Fruit fly (Drosophila melanogaster) whole organism, pupa: ENCODE measurements around the gene CG45075.

Experiments
- CG10348 ChIP-seq: fragments of 200-800 bp; sonication (Bioruptor generic); IDR thresholded peaks from 2 replicates; pipeline ENCODE4 v1.3.6; 2022; ENCODE audit warnings: missing biosample characterization, missing genetic modification characterization
- CG12605 ChIP-seq: fragments of 200-800 bp; sonication (Bioruptor generic); IDR thresholded peaks from 2 replicates; pipeline ENCODE4 v1.3.6; 2022; ENCODE audit warnings: missing biosample characterization, missing genetic modification characterization
- CG13204 ChIP-seq: fragments of 200-800 bp; sonication (Bioruptor generic); optimal IDR thresholded peaks from 2 replicates; lab custom pipeline; 2018; ENCODE audit warnings: missing biosample characterization, mild to moderate bottlenecking, missing genetic modification characterization, moderate library complexity
- CG14655 ChIP-seq: fragments of 200-800 bp; sonication (Bioruptor generic); optimal IDR thresholded peaks from 3 replicates; lab custom pipeline; 2017; ENCODE audit warnings: mild to moderate bottlenecking, missing biosample characterization, missing genetic modification reagents, missing genetic modification characterization
- CG15710 ChIP-seq: fragments of 200-800 bp; sonication (Bioruptor generic); optimal IDR thresholded peaks from 2 replicates; lab custom pipeline; 2018; ENCODE audit warnings: missing biosample characterization, mild to moderate bottlenecking, missing genetic modification characterization, moderate library complexity
- CG17806 ChIP-seq: fragments of 200-800 bp; sonication (Bioruptor generic); optimal IDR thresholded peaks from 2 replicates; lab custom pipeline; 2018; ENCODE audit warnings: missing biosample characterization, mild to moderate bottlenecking, missing genetic modification characterization, moderate library complexity
- CG32121 ChIP-seq: fragments of 200-800 bp; sonication (Bioruptor generic); IDR thresholded peaks from 2 replicates; pipeline ENCODE4 v1.3.6; 2022; ENCODE audit warnings: missing biosample characterization, missing genetic modification characterization
- CG34367 ChIP-seq: fragments of 200-800 bp; sonication (Bioruptor generic); optimal IDR thresholded peaks from 2 replicates; lab custom pipeline; 2018; ENCODE audit warnings: missing biosample characterization, mild to moderate bottlenecking, missing genetic modification characterization
- CG4496 ChIP-seq: fragments of 200-800 bp; sonication (Bioruptor generic); IDR thresholded peaks from 3 replicates; pipeline ENCODE4 v1.3.6; 2022; ENCODE audit warnings: missing biosample characterization, missing genetic modification characterization
- CG8159 ChIP-seq: fragments of 200-800 bp; sonication (Bioruptor generic); optimal IDR thresholded peaks from 3 replicates; lab custom pipeline; 2018; ENCODE audit warnings: missing biosample characterization, mild to moderate bottlenecking, missing genetic modification characterization, moderate library complexity
- CG8301 ChIP-seq: fragments of 200-800 bp; sonication (Bioruptor generic); optimal IDR thresholded peaks from 2 replicates; lab custom pipeline; 2018; ENCODE audit warnings: missing biosample characterization, mild to moderate bottlenecking, missing genetic modification characterization
- CG9948 ChIP-seq: fragments of 200-800 bp; sonication (Bioruptor generic); optimal IDR thresholded peaks from 2 replicates; lab custom pipeline; 2018; ENCODE audit warnings: missing biosample characterization, mild to moderate bottlenecking, missing genetic modification characterization, moderate library complexity
- D1 ChIP-seq: fragments of 200-800 bp; sonication (Bioruptor generic); optimal IDR thresholded peaks from 2 replicates; lab custom pipeline; 2018; ENCODE audit warnings: missing biosample characterization, mild to moderate bottlenecking, missing genetic modification characterization, moderate library complexity
- EcR ChIP-seq: fragments of 200-800 bp; sonication (Bioruptor generic); optimal IDR thresholded peaks from 3 replicates; lab custom pipeline; 2019; ENCODE audit warnings: missing biosample characterization, missing genetic modification characterization, mild to moderate bottlenecking, moderate library complexity, missing genetic modification reagents
- Ets98B ChIP-seq: fragments of 200-800 bp; sonication (Bioruptor generic); IDR thresholded peaks from 2 replicates; pipeline ENCODE4 v1.3.6; 2022; ENCODE audit warnings: missing biosample characterization, missing genetic modification characterization
- Pif1A ChIP-seq: fragments of 200-800 bp; sonication (Bioruptor generic); optimal IDR thresholded peaks from 3 replicates; lab custom pipeline; 2016; ENCODE audit warnings: missing biosample characterization, missing genetic modification characterization
- Pif1B ChIP-seq: fragments of 200-800 bp; sonication (Bioruptor generic); optimal IDR thresholded peaks from 3 replicates; lab custom pipeline; 2016; ENCODE audit warnings: missing biosample characterization, missing genetic modification characterization
- Snoo ChIP-seq: fragments of 200-800 bp; sonication (Bioruptor generic); optimal IDR thresholded peaks from 3 replicates; lab custom pipeline; 2017; ENCODE audit warnings: missing biosample characterization, mild to moderate bottlenecking, missing genetic modification characterization, inconsistent platforms
- fd96Ca ChIP-seq: fragments of 200-800 bp; sonication (Bioruptor generic); IDR thresholded peaks from 3 replicates; pipeline ENCODE4 v1.3.6; 2022; ENCODE audit warnings: missing biosample characterization, missing genetic modification characterization
- gl ChIP-seq: fragments of 200-800 bp; sonication (Bioruptor generic); optimal IDR thresholded peaks from 2 replicates; lab custom pipeline; 2018; ENCODE audit warnings: missing biosample characterization, mild to moderate bottlenecking, missing genetic modification characterization
- rn ChIP-seq: fragments of 200-800 bp; sonication (Bioruptor generic); IDR thresholded peaks from 2 replicates; pipeline ENCODE4 v1.3.6; 2022; ENCODE audit warnings: missing biosample characterization, missing genetic modification characterization

Gene CG45075

dm6 chr2L:6062382-6063082 is 28.7 kb upstream of the CG45075 start, which contains the start of the genes ND-51 and CG13994:
Gene ND-51 (minus strand): TSS chr2L:6062757.
Gene CG13994 (plus strand): TSS chr2L:6062989.
- TF ChIP-seq CG9948 (peak; percentile 57), Pif1B (no peak), CG8301 (tag; lab: Kevin White, UChicago) (no peak), CG8159 (tag; lab: Kevin White, UChicago) (peak; percentile 74), Ets98B (GFP tag; lab: Robert Waterston, UW) (peak; percentile 79), CG12605 (GFP tag; lab: Robert Waterston, UW) (peak; percentile 46), CG32121 (peak; percentile 78), CG15710 (tag; lab: Kevin White, UChicago) (peak; percentile 61), D1 (no peak), gl (tag; lab: Kevin White, UChicago) (peak; percentile 8), Pif1A (GFP tag; lab: Kevin White, UChicago) (no peak), CG4496 (peak; percentile 86), rn (GFP tag; lab: Robert Waterston, UW) (peak; percentile 73), CG14655 (GFP tag; lab: Kevin White, UChicago) (no peak), Snoo (tag; lab: Kevin White, UChicago) (peak; percentile 69), CG10348 (GFP tag; lab: Robert Waterston, UW) (no peak), CG13204 (GFP tag; lab: Kevin White, UChicago) (no peak), CG17806 (peak; percentile 69), CG34367 (tag; lab: Kevin White, UChicago) (peak; percentile 45), fd96Ca (GFP tag; lab: Robert Waterston, UW) (peak; percentile 88), EcR (GFP tag; lab: Kevin White, UChicago) (peak; percentile 29)

DNA sequence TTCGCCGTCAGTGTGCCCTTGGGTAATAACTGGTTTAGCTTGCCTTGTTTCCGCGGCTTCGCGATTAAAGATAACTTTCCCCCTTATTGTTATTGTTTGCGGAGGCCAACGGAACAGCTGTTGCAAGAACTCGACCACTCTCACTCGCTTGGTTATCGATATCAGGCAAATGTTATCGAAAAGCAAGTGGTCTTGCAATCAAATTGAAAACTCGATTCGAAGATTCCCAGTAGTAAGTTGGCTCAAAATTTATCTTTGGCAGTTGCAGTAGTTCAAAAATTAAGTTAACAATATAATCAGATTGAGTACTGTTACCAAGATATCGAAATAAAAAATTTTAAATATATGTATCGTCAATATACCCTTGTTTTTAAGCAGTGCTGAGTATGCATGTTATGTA is 25.4 kb upstream of the CG45075 start, which contains the start of the genes Fbw5 and CG9147:
Gene Fbw5 (minus strand): TSS at position 131 of the 400 bp plus-strand sequence.
Gene CG9147 (plus strand): TSS at position 175 of the 400 bp plus-strand sequence.
- TF ChIP-seq fd96Ca (GFP tag; lab: Robert Waterston, UW) (peak; percentile 98), CG8301 (tag; lab: Kevin White, UChicago) (peak; percentile 99), CG10348 (GFP tag; lab: Robert Waterston, UW) (peak; percentile 98), CG8159 (tag; lab: Kevin White, UChicago) (peak; percentile 99), Snoo (tag; lab: Kevin White, UChicago) (peak; percentile 100), Ets98B (GFP tag; lab: Robert Waterston, UW) (peak; percentile 99), CG4496 (peak; percentile 100), Pif1A (GFP tag; lab: Kevin White, UChicago) (peak; percentile 100), D1 (no peak), CG12605 (GFP tag; lab: Robert Waterston, UW) (peak; percentile 100), CG32121 (peak; percentile 99), Pif1B (peak; percentile 100), gl (tag; lab: Kevin White, UChicago) (peak; percentile 98), CG17806 (peak; percentile 99), CG14655 (GFP tag; lab: Kevin White, UChicago) (peak; percentile 100), CG9948 (peak; percentile 99), rn (GFP tag; lab: Robert Waterston, UW) (peak; percentile 98), EcR (GFP tag; lab: Kevin White, UChicago) (peak; percentile 79), CG34367 (tag; lab: Kevin White, UChicago) (peak; percentile 100), CG15710 (tag; lab: Kevin White, UChicago) (peak; percentile 100), CG13204 (GFP tag; lab: Kevin White, UChicago) (peak; percentile 97)

DNA sequence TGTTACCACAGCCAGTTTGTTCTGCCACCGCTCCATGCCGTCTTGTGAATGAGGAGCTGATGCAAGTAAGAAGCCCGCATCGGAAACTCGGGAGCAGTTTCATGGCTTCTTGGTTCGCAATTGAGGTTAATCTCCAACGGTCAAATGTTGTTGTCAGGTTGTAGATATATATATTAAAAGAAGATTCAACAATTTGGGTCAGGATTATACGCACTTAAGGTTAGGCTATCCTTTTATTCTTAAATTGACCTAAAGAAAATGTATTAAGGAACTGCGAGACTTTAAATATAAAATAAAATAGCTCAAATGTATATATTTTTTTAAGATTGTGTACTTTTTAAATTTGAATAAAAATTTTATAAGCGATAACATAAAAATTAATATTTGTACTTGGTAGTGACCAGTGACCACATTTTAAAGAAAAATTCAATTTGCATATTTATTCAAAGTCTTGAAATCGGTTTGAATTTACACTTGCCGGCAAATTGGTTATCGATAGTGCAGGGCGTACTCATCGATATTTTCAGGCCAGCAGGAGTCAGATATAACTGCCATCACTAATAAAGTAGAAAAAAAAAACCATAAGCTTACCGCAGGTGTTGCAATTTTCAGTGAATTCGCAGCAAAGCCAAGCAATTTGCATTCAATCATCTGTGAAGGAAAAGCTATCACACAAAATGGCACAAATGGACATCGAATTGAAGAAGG is 22.5 kb upstream of the CG45075 start, which contains the start of the genes CG9150 and Pfdn1:
Gene CG9150 (minus strand): TSS at position 51 of the 708 bp plus-strand sequence.
Gene Pfdn1 (plus strand): TSS at position 536 of the 708 bp plus-strand sequence.
- TF ChIP-seq CG8301 (tag; lab: Kevin White, UChicago) (no peak), CG4496 (0 out of 3 replicates have a peak, but pooled peaks have one; percentile 19), Ets98B (GFP tag; lab: Robert Waterston, UW) (peak; percentile 18; the same call in 1 of the 2 replicates)

DNA sequence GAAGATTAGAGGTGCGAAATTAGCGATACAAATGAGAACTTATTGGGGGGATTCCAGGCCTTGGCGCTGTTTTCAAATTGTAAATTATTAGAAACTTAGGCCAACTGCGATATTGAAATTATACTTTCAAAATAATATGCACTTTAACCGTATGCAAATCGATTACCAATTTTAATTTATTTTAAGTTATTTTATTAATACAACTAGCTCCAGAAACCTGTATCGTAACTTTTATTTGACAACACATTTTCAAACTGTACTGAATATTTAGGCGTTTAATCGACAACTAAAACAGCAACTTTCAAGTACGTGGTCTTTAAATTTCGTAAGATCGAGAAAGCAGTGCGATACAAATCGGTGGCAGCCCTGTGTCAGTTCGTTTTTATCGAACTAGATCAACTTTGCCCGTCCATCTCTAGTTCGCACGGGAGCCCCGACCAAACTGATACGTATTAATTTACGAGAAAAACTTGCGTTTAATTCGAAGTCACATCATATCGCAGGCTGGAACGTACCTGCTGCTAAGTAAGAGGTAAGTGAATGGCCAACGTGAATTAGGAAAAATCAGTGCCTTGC is 20.5 kb upstream of the CG45075 start, which contains the start of the genes CG9154 and Kr-h2:
Gene CG9154 (minus strand): TSS at position 31 of the 576 bp plus-strand sequence.
Gene Kr-h2 (plus strand): TSS at position 335 of the 576 bp plus-strand sequence.
- peak; percentile 49 for TF ChIP-seq Snoo (tag; lab: Kevin White, UChicago)
- peak; percentile 22 for TF ChIP-seq CG9948
- TF ChIP-seq CG17806 = peak; percentile 33
- no peak for TF ChIP-seq EcR (GFP tag; lab: Kevin White, UChicago)
- peak; percentile 18 for TF ChIP-seq CG34367 (tag; lab: Kevin White, UChicago)
- TF ChIP-seq D1 = no peak
- no peak for TF ChIP-seq CG13204 (GFP tag; lab: Kevin White, UChicago)
- TF ChIP-seq CG10348 (GFP tag; lab: Robert Waterston, UW) = no peak
- peak; percentile 56; the same call in 1 of the 3 replicates for TF ChIP-seq fd96Ca (GFP tag; lab: Robert Waterston, UW)
- no peak for TF ChIP-seq Pif1B
- no peak for TF ChIP-seq CG8159 (tag; lab: Kevin White, UChicago)
- 0 out of 2 replicates have a peak, but pooled peaks have one; percentile 33 for TF ChIP-seq CG12605 (GFP tag; lab: Robert Waterston, UW)
- peak; percentile 50 for TF ChIP-seq CG15710 (tag; lab: Kevin White, UChicago)
- TF ChIP-seq Pif1A (GFP tag; lab: Kevin White, UChicago) = no peak
- TF ChIP-seq gl (tag; lab: Kevin White, UChicago) = no peak
- TF ChIP-seq rn (GFP tag; lab: Robert Waterston, UW) = peak; percentile 36; the same call in 1 of the 2 replicates
- TF ChIP-seq CG14655 (GFP tag; lab: Kevin White, UChicago) = no peak
- peak; percentile 76 for TF ChIP-seq CG4496
- peak; percentile 50 for TF ChIP-seq CG8301 (tag; lab: Kevin White, UChicago)
- TF ChIP-seq Ets98B (GFP tag; lab: Robert Waterston, UW) = peak; percentile 58; the same call in 1 of the 2 replicates
- 0 out of 2 replicates have a peak, but pooled peaks have one; percentile 34 for TF ChIP-seq CG32121
